Fruit fly (Drosophila melanogaster) whole organism, embryonic: ENCODE measurements around the gene Rpp14a.

Experiments used
- Ada2b ChIP-seq: fragments of 200-800 bp; sonication (Bioruptor generic); IDR thresholded peaks from 2 replicates; pipeline ENCODE4 v1.3.6; 2022; ENCODE audit warnings: missing biosample characterization, missing genetic modification characterization
- BEAF-32 ChIP-seq: fragments of 200-800 bp; sonication (Bioruptor generic); optimal IDR thresholded peaks from 3 replicates; lab custom pipeline; 2017; ENCODE audit warnings: missing biosample characterization, missing genetic modification characterization, mild to moderate bottlenecking, moderate library complexity, missing genetic modification reagents
- CG12071 ChIP-seq: fragments of 200-800 bp; sonication (Bioruptor generic); optimal IDR thresholded peaks from 3 replicates; lab custom pipeline; 2018; ENCODE audit warnings: missing biosample characterization, mild to moderate bottlenecking, missing genetic modification characterization
- CG13775 ChIP-seq: fragments of 200-800 bp; sonication (Bioruptor generic); optimal IDR thresholded peaks from 3 replicates; lab custom pipeline; 2017; ENCODE audit warnings: missing biosample characterization, mild to moderate bottlenecking, missing genetic modification characterization
- CG14441 ChIP-seq: fragments of 200-800 bp; sonication (Bioruptor generic); IDR thresholded peaks from 2 replicates; pipeline ENCODE4 v1.3.6; 2022; ENCODE audit warnings: missing biosample characterization, missing genetic modification characterization
- CG14965 ChIP-seq: fragments of 200-800 bp; sonication (Bioruptor generic); optimal IDR thresholded peaks from 2 replicates; lab custom pipeline; 2016; ENCODE audit warnings: missing biosample characterization, missing genetic modification characterization, borderline replicate concordance
- CG1602 ChIP-seq: fragments of 200-800 bp; sonication (Bioruptor generic); optimal IDR thresholded peaks from 3 replicates; lab custom pipeline; 2016; ENCODE audit warnings: missing biosample characterization, missing genetic modification characterization
- CG16779 ChIP-seq: fragments of 200-800 bp; sonication (Bioruptor generic); IDR thresholded peaks from 2 replicates; pipeline ENCODE4 v1.3.6; 2022; ENCODE audit warnings: missing biosample characterization, missing genetic modification characterization
- CG17385 ChIP-seq: fragments of 200-800 bp; sonication (Bioruptor generic); optimal IDR thresholded peaks from 3 replicates; lab custom pipeline; 2018; ENCODE audit warnings: missing biosample characterization, mild to moderate bottlenecking, missing genetic modification characterization
- CG31441 ChIP-seq: fragments of 200-800 bp; sonication (Bioruptor generic); IDR thresholded peaks from 2 replicates; pipeline ENCODE4 v1.3.6; 2022; ENCODE audit warnings: missing biosample characterization, missing genetic modification characterization
- CG3995 ChIP-seq: fragments of 200-800 bp; sonication (Bioruptor generic); optimal IDR thresholded peaks from 3 replicates; lab custom pipeline; 2016; ENCODE audit warnings: missing biosample characterization, missing genetic modification characterization
- CG7357 ChIP-seq: fragments of 200-800 bp; sonication (Bioruptor generic); IDR thresholded peaks from 3 replicates; pipeline ENCODE4 v1.3.6; 2022; ENCODE audit warnings: missing biosample characterization, missing genetic modification characterization
- CG8089 ChIP-seq: fragments of 200-800 bp; sonication (Bioruptor generic); optimal IDR thresholded peaks from 3 replicates; lab custom pipeline; 2016; ENCODE audit warnings: missing biosample characterization, missing genetic modification characterization
- CG9437 ChIP-seq: fragments of 200-800 bp; sonication (Bioruptor generic); optimal IDR thresholded peaks from 2 replicates; lab custom pipeline; 2018; ENCODE audit warnings: missing biosample characterization, mild to moderate bottlenecking, missing genetic modification characterization
- D19A ChIP-seq: fragments of 200-800 bp; optimal IDR thresholded peaks from 3 replicates; lab custom pipeline; 2019; ENCODE audit warnings: missing biosample characterization, mild to moderate bottlenecking, missing genetic modification characterization, moderate library complexity
- Dbx ChIP-seq: fragments of 200-800 bp; sonication (Bioruptor generic); IDR thresholded peaks from 3 replicates; pipeline ENCODE4 v1.3.6; 2022; ENCODE audit warnings: missing biosample characterization, missing genetic modification characterization
- Deaf1 ChIP-seq: fragments of 200-800 bp; optimal IDR thresholded peaks from 3 replicates; lab custom pipeline; 2019; ENCODE audit warnings: missing biosample characterization, mild to moderate bottlenecking, missing genetic modification characterization, moderate library complexity
- Dfd ChIP-seq, 2 experiments: fragments of >200 bp; optimal IDR thresholded peaks; 2 replicates each; lab custom pipeline; 2017; ENCODE audit warnings: missing biosample characterization in 2 of 2, missing genetic modification characterization in 2 of 2
- Dref ChIP-seq: fragments of 200-800 bp; sonication (Bioruptor generic); IDR thresholded peaks from 2 replicates; pipeline ENCODE4 v1.3.6; 2022; ENCODE audit warnings: missing biosample characterization, missing genetic modification characterization
- Ets65A ChIP-seq: fragments of 200-800 bp; sonication (Bioruptor generic); peaks from one replicate; lab custom pipeline; 2016; ENCODE audit warnings: missing biosample characterization, missing genetic modification characterization
- Lhr ChIP-seq: fragments of 200-800 bp; sonication (Bioruptor generic); optimal IDR thresholded peaks from 3 replicates; lab custom pipeline; 2017; ENCODE audit warnings: mild to moderate bottlenecking, missing biosample characterization, missing genetic modification reagents, missing genetic modification characterization
- Lim3 ChIP-seq: fragments of 200-800 bp; sonication (Bioruptor generic); IDR thresholded peaks from 2 replicates; pipeline ENCODE4 v1.3.6; 2022; ENCODE audit warnings: missing biosample characterization, missing genetic modification characterization
- Meics ChIP-seq: fragments of 200-800 bp; sonication (Bioruptor generic); optimal IDR thresholded peaks from 2 replicates; lab custom pipeline; 2017; ENCODE audit warnings: missing biosample characterization, mild to moderate bottlenecking, missing genetic modification characterization
- Neu2 ChIP-seq: fragments of 200-800 bp; sonication (Bioruptor generic); optimal IDR thresholded peaks from 3 replicates; lab custom pipeline; 2016; ENCODE audit warnings: missing biosample characterization, missing genetic modification characterization, borderline replicate concordance
- Rx ChIP-seq: fragments of 200-800 bp; sonication (Bioruptor generic); IDR thresholded peaks from 2 replicates; pipeline ENCODE4 v1.3.6; 2022; ENCODE audit warnings: missing biosample characterization, missing genetic modification characterization
- Spps ChIP-seq: fragments of 200-800 bp; sonication (Bioruptor generic); optimal IDR thresholded peaks from 2 replicates; lab custom pipeline; 2018; ENCODE audit warnings: missing biosample characterization, mild to moderate bottlenecking, missing genetic modification characterization
- Ssrp ChIP-seq: fragments of 200-800 bp; sonication (Bioruptor generic); optimal IDR thresholded peaks from 2 replicates; lab custom pipeline; 2018; ENCODE audit warnings: missing biosample characterization, mild to moderate bottlenecking, missing genetic modification characterization, moderate library complexity
- Xrp1 ChIP-seq: fragments of 200-800 bp; sonication (Bioruptor generic); IDR thresholded peaks from 2 replicates; pipeline ENCODE4 v1.3.6; 2022; ENCODE audit warnings: missing biosample characterization, missing genetic modification characterization
- ab ChIP-seq: fragments of 200-800 bp; sonication (Bioruptor generic); optimal IDR thresholded peaks from 2 replicates; lab custom pipeline; 2016; ENCODE audit warnings: missing biosample characterization, missing genetic modification characterization
- ash1 ChIP-seq: fragments of 200-800 bp; sonication (Bioruptor generic); optimal IDR thresholded peaks from 2 replicates; lab custom pipeline; 2018; ENCODE audit warnings: missing biosample characterization, mild to moderate bottlenecking, missing genetic modification characterization
- ato ChIP-seq: fragments of 200-800 bp; sonication (Bioruptor generic); IDR thresholded peaks from 2 replicates; pipeline ENCODE4 v1.3.6; 2022; ENCODE audit warnings: missing biosample characterization, missing genetic modification characterization; ENCODE audit not compliant: partially characterized antibody
- bbx ChIP-seq: fragments of 200-800 bp; sonication (Bioruptor generic); IDR thresholded peaks from 2 replicates; pipeline ENCODE4 v1.3.6; 2022; ENCODE audit warnings: missing biosample characterization, missing genetic modification characterization; ENCODE audit not compliant: partially characterized antibody
- cas ChIP-seq: fragments of 200-800 bp; sonication (Bioruptor generic); IDR thresholded peaks from 2 replicates; pipeline ENCODE4 v1.3.6; 2022; ENCODE audit warnings: missing biosample characterization, missing genetic modification characterization
- chif ChIP-seq, 2 experiments: fragments of 200-800 bp; sonication (Bioruptor generic); optimal IDR thresholded peaks; 3 replicates each; lab custom pipeline; 2016; ENCODE audit warnings: missing biosample characterization in 2 of 2, missing genetic modification characterization in 2 of 2
- corto ChIP-seq: fragments of 200-800 bp; sonication (Bioruptor generic); optimal IDR thresholded peaks from 2 replicates; lab custom pipeline; 2016; ENCODE audit warnings: missing biosample characterization, mild to moderate bottlenecking, missing genetic modification characterization, moderate library complexity
- dati ChIP-seq: fragments of 200-800 bp; sonication (Bioruptor generic); IDR thresholded peaks from 2 replicates; pipeline ENCODE4 v1.3.6; 2022; ENCODE audit warnings: missing biosample characterization, missing genetic modification characterization
- dimm ChIP-seq: fragments of 200-800 bp; sonication (Bioruptor generic); IDR thresholded peaks from 2 replicates; pipeline ENCODE4 v1.3.6; 2022; ENCODE audit warnings: missing biosample characterization, missing genetic modification characterization
- exex ChIP-seq: fragments of 200-800 bp; sonication (Bioruptor generic); optimal IDR thresholded peaks from 4 replicates; lab custom pipeline; 2018; ENCODE audit warnings: missing biosample characterization, mild to moderate bottlenecking, missing genetic modification characterization, moderate library complexity
- ind ChIP-seq: fragments of 200-800 bp; sonication (Bioruptor generic); optimal IDR thresholded peaks from 3 replicates; lab custom pipeline; 2016; ENCODE audit warnings: missing biosample characterization, missing genetic modification characterization
- lmd ChIP-seq: fragments of 200-800 bp; sonication (Bioruptor generic); IDR thresholded peaks from 2 replicates; pipeline ENCODE4 v1.3.6; 2022; ENCODE audit warnings: missing biosample characterization, missing genetic modification characterization
- luna ChIP-seq: fragments of 200-800 bp; sonication (Bioruptor generic); optimal IDR thresholded peaks from 2 replicates; lab custom pipeline; 2016; ENCODE audit warnings: missing biosample characterization, missing genetic modification characterization
- mam ChIP-seq: fragments of 200-800 bp; sonication (Bioruptor generic); optimal IDR thresholded peaks from 3 replicates; lab custom pipeline; 2016; ENCODE audit warnings: missing biosample characterization, missing genetic modification characterization
- nau ChIP-seq: fragments of 200-800 bp; sonication (Bioruptor generic); optimal IDR thresholded peaks from 3 replicates; lab custom pipeline; 2017; ENCODE audit warnings: missing biosample characterization, mild to moderate bottlenecking, missing genetic modification characterization, missing genetic modification reagents
- org-1 ChIP-seq: fragments of 200-800 bp; sonication (Bioruptor generic); optimal IDR thresholded peaks from 2 replicates; lab custom pipeline; 2017; ENCODE audit warnings: missing biosample characterization, missing genetic modification characterization
- pho ChIP-seq: fragments of 200-800 bp; sonication (Bioruptor generic); optimal IDR thresholded peaks from 2 replicates; lab custom pipeline; 2016; ENCODE audit warnings: missing biosample characterization, missing genetic modification characterization
- pros ChIP-seq: fragments of 200-800 bp; sonication (Bioruptor generic); optimal IDR thresholded peaks from 3 replicates; lab custom pipeline; 2019; ENCODE audit warnings: missing biosample characterization, mild to moderate bottlenecking, missing genetic modification characterization, moderate library complexity
- slbo ChIP-seq: fragments of 200-800 bp; sonication (Bioruptor generic); IDR thresholded peaks from 2 replicates; pipeline ENCODE4 v1.3.6; 2022; ENCODE audit warnings: missing biosample characterization, missing genetic modification characterization
- sqz ChIP-seq: fragments of 200-800 bp; sonication (Bioruptor generic); optimal IDR thresholded peaks from 3 replicates; lab custom pipeline; 2018; ENCODE audit warnings: missing biosample characterization, mild to moderate bottlenecking, missing genetic modification characterization
- sug ChIP-seq: fragments of 200-800 bp; optimal IDR thresholded peaks from 2 replicates; lab custom pipeline; 2019; ENCODE audit warnings: missing biosample characterization, mild to moderate bottlenecking, missing genetic modification characterization, moderate library complexity
- ttk ChIP-seq: fragments of 200-800 bp; sonication (Bioruptor generic); IDR thresholded peaks from 2 replicates; pipeline ENCODE4 v2.1.2; 2022; ENCODE audit warnings: missing biosample characterization, missing genetic modification characterization
- zen2 ChIP-seq: fragments of 200-800 bp; sonication (Bioruptor generic); IDR thresholded peaks from 3 replicates; pipeline ENCODE4 v1.3.6; 2022; ENCODE audit warnings: missing biosample characterization, missing genetic modification characterization; ENCODE audit not compliant: partially characterized antibody

The Rpp14a gene

dm6 chr3R:30056592-30057135, at the start of gene Rpp14a, which contains the start of gene CG7950:
Gene Rpp14a, plus strand, starts transcription at chr3R:30056859.
Gene CG7950, plus strand, starts transcription at chr3R:30056859.
- peak; percentile 93 for TF ChIP-seq Ets65A (GFP tag; lab: Kevin White, UChicago)
- TF ChIP-seq cas: peak; percentile 33; the same call in 1 of the 2 replicates
- peak; percentile 33 for TF ChIP-seq Spps (tag; lab: Kevin White, UChicago)
- TF ChIP-seq CG7357 (GFP tag; lab: Robert Waterston, UW): peak; percentile 62; the same call in 2 of the 3 replicates
- peak; percentile 36 for TF ChIP-seq nau
- peak; percentile 76 for TF ChIP-seq lmd (GFP tag; lab: Robert Waterston, UW)
- TF ChIP-seq Dref (GFP tag; lab: Robert Waterston, UW): no peak
- peak; percentile 29; the same call in 1 of the 2 replicates for TF ChIP-seq dimm (GFP tag; lab: Robert Waterston, UW)
- no peak for TF ChIP-seq ab (GFP tag; lab: Kevin White, UChicago)
- peak; percentile 70 for TF ChIP-seq CG17385 (GFP tag; lab: Kevin White, UChicago)
- TF ChIP-seq exex (tag; lab: Kevin White, UChicago): peak; percentile 52
- TF ChIP-seq pros: no peak
- no peak for TF ChIP-seq dati (GFP tag; lab: Robert Waterston, UW)
- peak; percentile 57 for TF ChIP-seq Neu2 (GFP tag; lab: Kevin White, UChicago)
- peak; percentile 65 for TF ChIP-seq ttk
- no peak for TF ChIP-seq ash1 (GFP tag; lab: Kevin White, UChicago)
- no peak for TF ChIP-seq Lim3
- TF ChIP-seq Dbx (GFP tag; lab: Robert Waterston, UW): peak; percentile 87
- TF ChIP-seq ato: no peak
- peak; percentile 43 for TF ChIP-seq Meics (GFP tag; lab: Kevin White, UChicago)
- TF ChIP-seq CG8089 (GFP tag; lab: Kevin White, UChicago): peak; percentile 24
- TF ChIP-seq luna: peak; percentile 42
- peak; percentile 91 for TF ChIP-seq slbo (GFP tag; lab: Robert Waterston, UW)
- peak; percentile 75 for TF ChIP-seq CG13775
- TF ChIP-seq Dfd (GFP tag; optimal IDR thresholded peaks at IDR 0.05; lab: Kevin White, UChicago): no peak
- peak; percentile 48 for TF ChIP-seq Lhr (GFP tag; lab: Kevin White, UChicago)
- peak; percentile 31 for TF ChIP-seq BEAF-32 (GFP tag; lab: Kevin White, UChicago)
- peak; percentile 19 for TF ChIP-seq CG12071
- TF ChIP-seq corto: peak; percentile 14
- peak; percentile 40 for TF ChIP-seq CG3995 (GFP tag; lab: Kevin White, UChicago)
- TF ChIP-seq CG14441 (GFP tag; lab: Robert Waterston, UW): peak; percentile 88
- TF ChIP-seq chif (GFP tag; optimal IDR thresholded peaks at IDR 0.05; lab: Kevin White, UChicago): peak; percentile 68 to 86
- TF ChIP-seq CG31441: peak; percentile 41; the same call in 1 of the 2 replicates
- no peak for TF ChIP-seq bbx (GFP tag; lab: Robert Waterston, UW)
- TF ChIP-seq Xrp1: peak; percentile 86
- TF ChIP-seq Deaf1 (tag; lab: Kevin White, UChicago): peak; percentile 40
- no peak for TF ChIP-seq CG14965 (GFP tag; lab: Kevin White, UChicago)
- peak; percentile 83 for TF ChIP-seq sug (tag; lab: Kevin White, UChicago)
- peak; percentile 16 for TF ChIP-seq sqz
- TF ChIP-seq pho (GFP tag; lab: Kevin White, UChicago): peak; percentile 85
- no peak; the same call in 2 of the 3 replicates for TF ChIP-seq zen2 (GFP tag; lab: Robert Waterston, UW)
- peak; percentile 70 for TF ChIP-seq ind (GFP tag; lab: Kevin White, UChicago)
- peak; percentile 42 for TF ChIP-seq CG9437 (GFP tag; lab: Kevin White, UChicago)
- TF ChIP-seq org-1 (GFP tag; lab: Kevin White, UChicago): peak; percentile 35
- TF ChIP-seq mam (GFP tag; lab: Kevin White, UChicago): peak; percentile 85
- peak; percentile 84 for TF ChIP-seq CG1602
- TF ChIP-seq Ada2b: peak; percentile 64
- peak; percentile 74 for TF ChIP-seq Ssrp (tag; lab: Kevin White, UChicago)
- TF ChIP-seq D19A (tag; lab: Kevin White, UChicago): peak; percentile 50
- TF ChIP-seq Rx (GFP tag; lab: Robert Waterston, UW): peak; percentile 56
- peak; percentile 62 for TF ChIP-seq CG16779 (GFP tag; lab: Robert Waterston, UW)
